Fruit fly (Drosophila melanogaster): ENCODE data around the gene kon.

The kon gene

dm6 chr2L:18503760-18504159, at the start of gene kon (continued):
- TF ChIP-seq grau (tag; optimal IDR thresholded peaks at IDR 0.05) (no peak), Eip74EF (GFP tag; optimal IDR thresholded peaks at IDR 0.05) (no peak), sob (GFP tag; IDR thresholded peaks at IDR 0.05) (no peak), dmrt99B (tag; optimal IDR thresholded peaks at IDR 0.05) (no peak), PHDP (tag; optimal IDR thresholded peaks at IDR 0.05) (no peak), croc (GFP tag; conservative IDR thresholded peaks at IDR 0.05) (no peak), Sry-δ (GFP tag; optimal IDR thresholded peaks at IDR 0.05) (no peak), CG11093 (GFP tag; IDR thresholded peaks at IDR 0.05) (no peak), ttk (GFP tag; IDR thresholded peaks at IDR 0.05) (no peak; the same call in 1 of the 2 replicates), CG4360 (GFP tag; IDR thresholded peaks at IDR 0.05) (no peak), Stat92E (GFP tag; optimal IDR thresholded peaks at IDR 0.05) (no peak), CG14667 (GFP tag; IDR thresholded peaks at IDR 0.05) (no peak), Ravus (GFP tag; IDR thresholded peaks at IDR 0.05) (no peak), dm (GFP tag; optimal IDR thresholded peaks at IDR 0.05) (no peak), crc (GFP tag; optimal IDR thresholded peaks at IDR 0.05) (no peak), CG18011 (GFP tag; optimal IDR thresholded peaks at IDR 0.05) (no peak), CG7357 (GFP tag; IDR thresholded peaks at IDR 0.05) (no peak), CG1024 (GFP tag; IDR thresholded peaks at IDR 0.05) (no peak), CG4404 (GFP tag; IDR thresholded peaks at IDR 0.05) (no peak), CG9437 (GFP tag; optimal IDR thresholded peaks at IDR 0.05) (no peak), CG12155 (GFP tag; optimal IDR thresholded peaks at IDR 0.05) (no peak), BtbVII (GFP tag; optimal IDR thresholded peaks at IDR 0.05) (no peak), klu (GFP tag; IDR thresholded peaks at IDR 0.05) (no peak), CG32772 (GFP tag; IDR thresholded peaks at IDR 0.05) (no peak), Dip3 (GFP tag; optimal IDR thresholded peaks at IDR 0.05) (no peak), eyg (GFP tag; optimal IDR thresholded peaks at IDR 0.05) (no peak), CG33213 (GFP tag; optimal IDR thresholded peaks at IDR 0.05) (no peak), lov (optimal IDR thresholded peaks at IDR 0.05) (no peak), lov (GFP tag; IDR thresholded peaks at IDR 0.05) (no peak), CG34422 (GFP tag; IDR thresholded peaks at IDR 0.05) (peak; percentile 45; the same call in 1 of the 3 replicates), jing (GFP tag; optimal IDR thresholded peaks at IDR 0.05) (no peak), bowl (GFP tag; IDR thresholded peaks at IDR 0.05) (no peak), CG4328 (GFP tag; optimal IDR thresholded peaks at IDR 0.05) (no peak), CG18476 (GFP tag; optimal IDR thresholded peaks at IDR 0.05) (no peak), CG2712 (tag; optimal IDR thresholded peaks at IDR 0.05) (peak; percentile 22), CG8924 (tag; optimal IDR thresholded peaks at IDR 0.05) (no peak), ATbp (GFP tag; optimal IDR thresholded peaks at IDR 0.05) (no peak), CG4617 (GFP tag; optimal IDR thresholded peaks at IDR 0.05; ENCODE audit: borderline replicate concordance) (no peak), esg (GFP tag; conservative IDR thresholded peaks at IDR 0.05) (no peak), ftz-f1 (GFP tag; optimal IDR thresholded peaks at IDR 0.05) (no peak), otp (GFP tag; IDR thresholded peaks at IDR 0.05) (peak; percentile 39; the same call in 1 of the 3 replicates), pum (GFP tag; optimal IDR thresholded peaks at IDR 0.05) (no peak), CG3838 (GFP tag; optimal IDR thresholded peaks at IDR 0.05) (no peak), her (GFP tag; optimal IDR thresholded peaks at IDR 0.05) (no peak), Dbx (GFP tag; IDR thresholded peaks at IDR 0.05) (0 out of 3 replicates have a peak, but pooled peaks have one; percentile 21), gce (GFP tag; IDR thresholded peaks at IDR 0.05) (0 out of 3 replicates have a peak, but pooled peaks have one; percentile 22), CG7271 (tag; optimal IDR thresholded peaks at IDR 0.05) (no peak), CG4707 (GFP tag; optimal IDR thresholded peaks at IDR 0.05) (no peak), CG7928 (GFP tag; optimal IDR thresholded peaks at IDR 0.05) (no peak), sr (GFP tag; IDR thresholded peaks at IDR 0.05) (peak; percentile 71), CG31365 (tag; optimal IDR thresholded peaks at IDR 0.05) (no peak), Poxn (GFP tag; IDR thresholded peaks at IDR 0.05) (no peak), Aef1 (GFP tag; IDR thresholded peaks at IDR 0.05) (no peak)
